Worm (Caenorhabditis elegans) whole organism, early embryonic: ENCODE measurements around the gene sqv-3.

Experiments used
- F13C5.2 ChIP-seq: sonication (generic microtip); optimal IDR thresholded peaks from 2 replicates; lab custom pipeline; 2017; ENCODE audit warnings: mild to moderate bottlenecking, missing genetic modification characterization, inconsistent platforms, missing compliant biosample characterization
- aly-1 ChIP-seq: sonication (generic microtip); optimal IDR thresholded peaks from 2 replicates; lab custom pipeline; 2016; ENCODE audit warnings: missing genetic modification characterization, missing compliant biosample characterization
- ama-1 ChIP-seq: fragments of 150-350 bp; optimal IDR thresholded peaks from 2 replicates; lab custom pipeline; 2014
- hmbx-1 ChIP-seq: sonication (generic microtip); optimal IDR thresholded peaks from 2 replicates; lab custom pipeline; 2016; ENCODE audit warnings: mild to moderate bottlenecking, missing genetic modification characterization, missing compliant biosample characterization
- hnd-1 ChIP-seq: sonication (generic microtip); optimal IDR thresholded peaks from 2 replicates; lab custom pipeline; 2016; ENCODE audit warnings: missing genetic modification characterization, missing compliant biosample characterization
- pes-1 ChIP-seq: fragments of 200-800 bp; sonication (Bioruptor generic); IDR thresholded peaks from 2 replicates; pipeline ENCODE4 v1.3.6; 2022; ENCODE audit warnings: missing genetic modification reagents, missing genetic modification characterization, missing compliant biosample characterization
- scrt-1 ChIP-seq: fragments of 200-800 bp; sonication (Bioruptor generic); IDR thresholded peaks from 2 replicates; pipeline ENCODE4 v1.3.6; 2022; ENCODE audit warnings: missing genetic modification characterization, missing compliant biosample characterization
- sea-1 ChIP-seq: fragments of 200-800 bp; sonication (Bioruptor generic); conservative IDR thresholded peaks from 2 replicates; pipeline ENCODE4 v1.3.6; 2022; ENCODE audit warnings: missing genetic modification characterization, missing compliant biosample characterization
- tbx-11 ChIP-seq: fragments of 200-800 bp; sonication (Bioruptor generic); IDR thresholded peaks from 2 replicates; pipeline ENCODE4 v1.3.6; 2022; ENCODE audit warnings: missing genetic modification characterization, missing compliant biosample characterization
- tra-4 ChIP-seq: sonication (generic microtip); optimal IDR thresholded peaks from 2 replicates; lab custom pipeline; 2017; ENCODE audit warnings: missing genetic modification characterization, missing compliant biosample characterization

DNA sequence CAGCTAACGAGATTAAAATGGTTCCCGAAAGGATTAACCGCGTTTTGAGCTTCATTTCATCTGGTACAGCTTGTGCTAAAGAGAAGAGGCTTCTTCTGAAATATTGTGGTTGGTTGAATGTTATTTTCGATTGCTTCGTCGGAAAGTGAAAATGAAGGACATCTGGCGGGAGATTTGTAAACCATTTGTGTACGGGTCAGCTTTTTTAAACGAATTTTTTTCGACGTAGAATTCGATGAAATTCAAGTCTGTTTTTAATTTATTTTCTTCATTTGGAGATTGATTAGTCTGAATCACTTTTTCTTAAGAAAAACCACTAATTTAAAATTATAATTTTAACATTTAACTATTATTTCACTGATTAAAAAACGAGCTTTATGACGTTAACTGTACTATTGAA, at the start of gene sqv-3:
- TF ChIP-seq ama-1, result no peak
- TF ChIP-seq aly-1 (tag; lab: Kevin White, UChicago), result no peak
- TF ChIP-seq tra-4 (tag; lab: Kevin White, UChicago), result no peak
- TF ChIP-seq tbx-11 (GFP tag; lab: Robert Waterston, UW), result no peak
- TF ChIP-seq pes-1 (GFP tag; lab: Robert Waterston, UW), result no peak
- no peak for TF ChIP-seq hnd-1 (tag; lab: Kevin White, UChicago)
- TF ChIP-seq hmbx-1 (tag; lab: Kevin White, UChicago), result no peak
- no peak for TF ChIP-seq sea-1 (GFP tag; lab: Robert Waterston, UW)
- TF ChIP-seq scrt-1 (GFP tag; lab: Robert Waterston, UW), result no peak
- TF ChIP-seq F13C5.2, result no peak
